Fruit fly (Drosophila melanogaster) whole organism, embryonic: ENCODE measurements around the gene CG7333.

Source experiments
- Ada2b ChIP-seq: fragments of 200-800 bp; sonication (Bioruptor generic); IDR thresholded peaks from 2 replicates; pipeline ENCODE4 v1.3.6; 2022; ENCODE audit warnings: missing biosample characterization, missing genetic modification characterization
- Bgb ChIP-seq: fragments of 200-800 bp; sonication (Bioruptor generic); IDR thresholded peaks from 2 replicates; pipeline ENCODE4 v1.3.6; 2022; ENCODE audit warnings: missing biosample characterization, missing genetic modification characterization; ENCODE audit not compliant: partially characterized antibody
- Blimp-1 ChIP-seq: fragments of 200-800 bp; sonication (Bioruptor generic); optimal IDR thresholded peaks from 3 replicates; lab custom pipeline; 2018; ENCODE audit warnings: missing biosample characterization, missing genetic modification characterization, mild to moderate bottlenecking, moderate library complexity, missing genetic modification reagents
- CG10147 ChIP-seq: fragments of 200-800 bp; sonication (Bioruptor generic); optimal IDR thresholded peaks from 2 replicates; lab custom pipeline; 2019; ENCODE audit warnings: missing biosample characterization, mild to moderate bottlenecking, missing genetic modification characterization, moderate library complexity
- CG10543 ChIP-seq: fragments of 200-800 bp; sonication (Bioruptor generic); optimal IDR thresholded peaks from 3 replicates; lab custom pipeline; 2017; ENCODE audit warnings: missing biosample characterization, mild to moderate bottlenecking, missing genetic modification characterization, moderate library complexity
- CG11093 ChIP-seq: fragments of 200-800 bp; sonication (Bioruptor generic); IDR thresholded peaks from 3 replicates; pipeline ENCODE4 v1.3.6; 2022; ENCODE audit warnings: missing biosample characterization, missing genetic modification characterization
- CG12942 ChIP-seq: fragments of 200-800 bp; sonication (Bioruptor generic); optimal IDR thresholded peaks from 3 replicates; lab custom pipeline; 2016; ENCODE audit warnings: missing biosample characterization, missing genetic modification characterization
- CG14014 ChIP-seq: fragments of 200-800 bp; sonication (Bioruptor generic); IDR thresholded peaks from 2 replicates; pipeline ENCODE4 v1.3.6; 2022; ENCODE audit warnings: missing biosample characterization, missing genetic modification characterization
- CG1832 ChIP-seq: fragments of 200-800 bp; sonication (Bioruptor generic); optimal IDR thresholded peaks from 2 replicates; lab custom pipeline; 2017; ENCODE audit warnings: missing biosample characterization, mild to moderate bottlenecking, missing genetic modification characterization, inconsistent platforms
- CG31388 ChIP-seq: fragments of 200-800 bp; sonication (Bioruptor generic); optimal IDR thresholded peaks from 2 replicates; lab custom pipeline; 2016; ENCODE audit warnings: missing biosample characterization, missing genetic modification characterization
- CG42726 ChIP-seq: fragments of 200-800 bp; sonication (Bioruptor generic); IDR thresholded peaks from 2 replicates; pipeline ENCODE4 v1.3.6; 2022; ENCODE audit warnings: missing biosample characterization, missing genetic modification characterization; ENCODE audit not compliant: partially characterized antibody
- CG7745 ChIP-seq: fragments of 200-800 bp; sonication (Bioruptor generic); optimal IDR thresholded peaks from 2 replicates; lab custom pipeline; 2018; ENCODE audit warnings: missing biosample characterization, mild to moderate bottlenecking, missing genetic modification characterization, moderate library complexity
- CG7839 ChIP-seq: fragments of 200-800 bp; sonication (Bioruptor generic); optimal IDR thresholded peaks from 3 replicates; lab custom pipeline; 2018; ENCODE audit warnings: missing biosample characterization, mild to moderate bottlenecking, missing genetic modification characterization, moderate library complexity
- CG8281 ChIP-seq: fragments of 200-800 bp; sonication (Bioruptor generic); optimal IDR thresholded peaks from 2 replicates; lab custom pipeline; 2018; ENCODE audit warnings: missing biosample characterization, mild to moderate bottlenecking, missing genetic modification characterization, moderate library complexity
- CG8478 ChIP-seq: fragments of >200 bp; optimal IDR thresholded peaks from 2 replicates; lab custom pipeline; 2018
- CG8765 ChIP-seq: fragments of 200-800 bp; sonication (Bioruptor generic); IDR thresholded peaks from 2 replicates; pipeline ENCODE4 v1.3.6; 2022; ENCODE audit warnings: missing biosample characterization, missing genetic modification characterization
- CG9215 ChIP-seq: fragments of 200-800 bp; sonication (Bioruptor generic); IDR thresholded peaks from 2 replicates; pipeline ENCODE4 v1.3.6; 2022; ENCODE audit warnings: missing biosample characterization, missing genetic modification characterization
- D19A ChIP-seq: fragments of 200-800 bp; optimal IDR thresholded peaks from 3 replicates; lab custom pipeline; 2019; ENCODE audit warnings: missing biosample characterization, mild to moderate bottlenecking, missing genetic modification characterization, moderate library complexity
- Dek ChIP-seq: fragments of 200-800 bp; sonication (Bioruptor generic); optimal IDR thresholded peaks from 3 replicates; lab custom pipeline; 2019; ENCODE audit warnings: missing biosample characterization, mild to moderate bottlenecking, missing genetic modification characterization, moderate library complexity
- Dll ChIP-seq: fragments of 200-800 bp; sonication (Bioruptor generic); IDR thresholded peaks from 4 replicates; pipeline ENCODE4 v1.3.6; 2022; ENCODE audit warnings: missing biosample characterization, missing genetic modification characterization; ENCODE audit not compliant: partially characterized antibody
- ERR ChIP-seq: fragments of 200-800 bp; sonication (Bioruptor generic); optimal IDR thresholded peaks from 2 replicates; lab custom pipeline; 2016; ENCODE audit warnings: missing biosample characterization, missing genetic modification characterization
- Eip74EF ChIP-seq, 2 experiments: fragments of 200-800 bp in 1 of 2; fragments of >200 bp in 1 of 2; sonication (Bioruptor generic) in 1 of 2; optimal IDR thresholded peaks; 2 replicates each; lab custom pipeline; 2017 to 2019; ENCODE audit warnings: missing biosample characterization in 2 of 2, missing genetic modification characterization in 2 of 2, mild to moderate bottlenecking in 1 of 2, moderate library complexity in 1 of 2
- Ets97D ChIP-seq: fragments of 200-800 bp; sonication (Bioruptor generic); optimal IDR thresholded peaks from 3 replicates; lab custom pipeline; 2016; ENCODE audit warnings: missing biosample characterization, missing genetic modification characterization
- Fer2 ChIP-seq: fragments of 200-800 bp; sonication (Bioruptor generic); optimal IDR thresholded peaks from 2 replicates; lab custom pipeline; 2018; ENCODE audit warnings: missing biosample characterization, mild to moderate bottlenecking, missing genetic modification characterization, moderate library complexity
- HmgD ChIP-seq: fragments of 200-800 bp; sonication (Bioruptor generic); optimal IDR thresholded peaks from 3 replicates; lab custom pipeline; 2016; ENCODE audit warnings: missing biosample characterization, missing genetic modification characterization
- Hmr ChIP-seq: fragments of 200-800 bp; sonication (Bioruptor generic); optimal IDR thresholded peaks from 3 replicates; lab custom pipeline; 2017; ENCODE audit warnings: mild to moderate bottlenecking, missing biosample characterization, missing genetic modification reagents, missing genetic modification characterization
- Lim3 ChIP-seq: fragments of 200-800 bp; sonication (Bioruptor generic); IDR thresholded peaks from 2 replicates; pipeline ENCODE4 v1.3.6; 2022; ENCODE audit warnings: missing biosample characterization, missing genetic modification characterization
- NK7.1 ChIP-seq: fragments of 200-800 bp; sonication (Bioruptor generic); optimal IDR thresholded peaks from 3 replicates; lab custom pipeline; 2016; ENCODE audit warnings: missing biosample characterization, missing genetic modification characterization
- PHDP ChIP-seq: fragments of 200-800 bp; sonication (Bioruptor generic); optimal IDR thresholded peaks from 3 replicates; lab custom pipeline; 2018; ENCODE audit warnings: missing biosample characterization, mild to moderate bottlenecking, missing genetic modification characterization, moderate library complexity
- YL-1 ChIP-seq: fragments of 200-800 bp; sonication (Bioruptor generic); optimal IDR thresholded peaks from 3 replicates; lab custom pipeline; 2017; ENCODE audit warnings: missing biosample characterization, mild to moderate bottlenecking, missing genetic modification characterization
- ase ChIP-seq: fragments of 200-800 bp; sonication (Bioruptor generic); IDR thresholded peaks from 3 replicates; pipeline ENCODE4 v1.3.6; 2022; ENCODE audit warnings: missing biosample characterization, missing genetic modification characterization
- bab2 ChIP-seq: fragments of 200-800 bp; sonication (Bioruptor generic); optimal IDR thresholded peaks from 2 replicates; lab custom pipeline; 2016; ENCODE audit warnings: missing biosample characterization, missing genetic modification characterization
- bcd ChIP-seq: fragments of 200-800 bp; sonication (Bioruptor generic); optimal IDR thresholded peaks from 2 replicates; lab custom pipeline; 2017; ENCODE audit warnings: missing biosample characterization, mild to moderate bottlenecking, missing genetic modification characterization
- btn ChIP-seq: fragments of 200-800 bp; sonication (Bioruptor generic); optimal IDR thresholded peaks from 2 replicates; lab custom pipeline; 2016; ENCODE audit warnings: missing biosample characterization, missing genetic modification characterization
- cad ChIP-seq: fragments of >200 bp; optimal IDR thresholded peaks from 2 replicates; lab custom pipeline; 2017; ENCODE audit warnings: missing biosample characterization, missing genetic modification characterization
- cg ChIP-seq: fragments of 200-800 bp; sonication (Bioruptor generic); optimal IDR thresholded peaks from 3 replicates; lab custom pipeline; 2019; ENCODE audit warnings: missing biosample characterization, mild to moderate bottlenecking, missing genetic modification characterization, moderate library complexity
- dmrt99B ChIP-seq: fragments of 200-800 bp; sonication (Bioruptor generic); optimal IDR thresholded peaks from 2 replicates; lab custom pipeline; 2018; ENCODE audit warnings: missing biosample characterization, mild to moderate bottlenecking, missing genetic modification characterization, moderate library complexity
- dpn ChIP-seq, 2 experiments: fragments of 200-800 bp; sonication (Bioruptor generic); optimal IDR thresholded peaks; 3 replicates each; lab custom pipeline; 2016; ENCODE audit warnings: missing biosample characterization in 2 of 2, missing genetic modification characterization in 2 of 2
- fd102C ChIP-seq: fragments of 200-800 bp; sonication (Bioruptor generic); optimal IDR thresholded peaks from 2 replicates; lab custom pipeline; 2018; ENCODE audit warnings: missing biosample characterization, mild to moderate bottlenecking, missing genetic modification characterization, moderate library complexity
- gcm2 ChIP-seq: fragments of 200-800 bp; sonication (Bioruptor generic); optimal IDR thresholded peaks from 2 replicates; lab custom pipeline; 2016; ENCODE audit warnings: missing biosample characterization, missing genetic modification characterization
- h ChIP-seq: fragments of >200 bp; optimal IDR thresholded peaks from 2 replicates; lab custom pipeline; 2017
- ham ChIP-seq: fragments of 200-800 bp; sonication (Bioruptor generic); IDR thresholded peaks from 2 replicates; pipeline ENCODE4 v1.3.6; 2022; ENCODE audit warnings: missing biosample characterization, missing genetic modification characterization
- hb ChIP-seq: fragments of 200-800 bp; sonication (Bioruptor generic); IDR thresholded peaks from 3 replicates; pipeline ENCODE4 v1.3.6; 2022; ENCODE audit warnings: missing biosample characterization, missing genetic modification characterization; ENCODE audit not compliant: partially characterized antibody
- nmo ChIP-seq: fragments of 200-800 bp; sonication (Bioruptor generic); optimal IDR thresholded peaks from 2 replicates; lab custom pipeline; 2018; ENCODE audit warnings: missing biosample characterization, mild to moderate bottlenecking, missing genetic modification characterization, moderate library complexity
- psq ChIP-seq: fragments of 200-800 bp; sonication (Bioruptor generic); optimal IDR thresholded peaks from 2 replicates; lab custom pipeline; 2017; ENCODE audit warnings: missing biosample characterization, missing genetic modification characterization
- pzg ChIP-seq: fragments of 200-800 bp; sonication (Bioruptor generic); optimal IDR thresholded peaks from 3 replicates; lab custom pipeline; 2018; ENCODE audit warnings: missing biosample characterization, mild to moderate bottlenecking, missing genetic modification characterization, moderate library complexity
- tgo ChIP-seq: fragments of 200-800 bp; sonication (Bioruptor generic); IDR thresholded peaks from 3 replicates; pipeline ENCODE4 v1.3.6; 2022; ENCODE audit warnings: missing biosample characterization, missing genetic modification characterization
- toy ChIP-seq: fragments of 200-800 bp; sonication (Bioruptor generic); IDR thresholded peaks from 2 replicates; pipeline ENCODE4 v1.3.6; 2022; ENCODE audit warnings: missing biosample characterization, missing genetic modification characterization
- trem ChIP-seq: fragments of 200-800 bp; optimal IDR thresholded peaks from 3 replicates; lab custom pipeline; 2019; ENCODE audit warnings: missing biosample characterization, mild to moderate bottlenecking, missing genetic modification characterization, moderate library complexity
- zen2 ChIP-seq: fragments of 200-800 bp; sonication (Bioruptor generic); IDR thresholded peaks from 3 replicates; pipeline ENCODE4 v1.3.6; 2022; ENCODE audit warnings: missing biosample characterization, missing genetic modification characterization; ENCODE audit not compliant: partially characterized antibody

CG7333 gene

dm6 chr3R:19648289-19648916 lies 48.0 kb downstream of the CG7333 start, which contains the start of the genes CG6195 and CG31220 (continued):
- TF ChIP-seq CG11093 (GFP tag; lab: Robert Waterston, UW), result no peak
- TF ChIP-seq CG1832 (GFP tag; lab: Kevin White, UChicago), result no peak
- peak; percentile 28 for TF ChIP-seq bcd (GFP tag; lab: Kevin White, UChicago)
- TF ChIP-seq toy (GFP tag; lab: Robert Waterston, UW), result peak; percentile 46
- peak; percentile 37; the same call in 1 of the 2 replicates for TF ChIP-seq Bgb (GFP tag; lab: Robert Waterston, UW)
- no peak for TF ChIP-seq h (lab: Kevin White, UChicago)
- no peak for TF ChIP-seq CG8281 (tag; lab: Kevin White, UChicago)
- no peak for TF ChIP-seq Blimp-1
- no peak for TF ChIP-seq ERR
- TF ChIP-seq ham (GFP tag; lab: Robert Waterston, UW), result no peak
- TF ChIP-seq CG42726 (GFP tag; lab: Robert Waterston, UW), result no peak
- TF ChIP-seq YL-1, result no peak
- no peak for TF ChIP-seq fd102C (GFP tag; lab: Kevin White, UChicago)
- no peak for TF ChIP-seq NK7.1 (GFP tag; lab: Kevin White, UChicago)
- TF ChIP-seq CG14014 (GFP tag; lab: Robert Waterston, UW), result peak; percentile 29; the same call in 1 of the 2 replicates
- TF ChIP-seq CG8765 (GFP tag; lab: Robert Waterston, UW), result no peak
- TF ChIP-seq HmgD (GFP tag; lab: Kevin White, UChicago), result peak; percentile 22
- no peak for TF ChIP-seq cg (GFP tag; lab: Kevin White, UChicago)
- TF ChIP-seq cad, result no peak
- no peak for TF ChIP-seq dmrt99B (tag; lab: Kevin White, UChicago)
- no peak for TF ChIP-seq D19A (tag; lab: Kevin White, UChicago)
- peak; percentile 42 for TF ChIP-seq Hmr (GFP tag; lab: Kevin White, UChicago)
- no peak for TF ChIP-seq CG8478
- no peak for TF ChIP-seq btn (GFP tag; lab: Kevin White, UChicago)
- no peak for TF ChIP-seq Fer2 (tag; lab: Kevin White, UChicago)
- no peak for TF ChIP-seq Lim3 (GFP tag; lab: Robert Waterston, UW)
- TF ChIP-seq bab2 (GFP tag; lab: Kevin White, UChicago), result no peak
- no peak for TF ChIP-seq CG10543
- peak; percentile 44 to 49 for TF ChIP-seq dpn (GFP tag; optimal IDR thresholded peaks at IDR 0.05; lab: Kevin White, UChicago)
- peak; percentile 44 for TF ChIP-seq Dek (tag; lab: Kevin White, UChicago)
- TF ChIP-seq CG7839 (tag; lab: Kevin White, UChicago), result peak; percentile 23
- TF ChIP-seq Eip74EF (GFP tag; optimal IDR thresholded peaks at IDR 0.05; lab: Kevin White, UChicago), result no peak
- no peak for TF ChIP-seq tgo (GFP tag; lab: Robert Waterston, UW)
- peak; percentile 42 for TF ChIP-seq nmo (GFP tag; lab: Kevin White, UChicago)
- no peak for TF ChIP-seq CG9215 (GFP tag; lab: Robert Waterston, UW)
- no peak for TF ChIP-seq CG31388 (GFP tag; lab: Kevin White, UChicago)
- no peak for TF ChIP-seq psq
- TF ChIP-seq zen2 (GFP tag; lab: Robert Waterston, UW), result no peak
- TF ChIP-seq Dll (GFP tag; lab: Robert Waterston, UW), result peak; percentile 51; the same call in 2 of the 4 replicates
- peak; percentile 70 for TF ChIP-seq pzg (GFP tag; lab: Kevin White, UChicago)
- no peak for TF ChIP-seq hb (GFP tag; lab: Robert Waterston, UW)
- no peak for TF ChIP-seq PHDP (tag; lab: Kevin White, UChicago)
- peak; percentile 57 for TF ChIP-seq Ets97D
- TF ChIP-seq CG10147 (GFP tag; lab: Kevin White, UChicago), result no peak
- TF ChIP-seq CG12942 (GFP tag; lab: Kevin White, UChicago), result no peak
- no peak for TF ChIP-seq CG7745 (tag; lab: Kevin White, UChicago)
- no peak for TF ChIP-seq trem (tag; lab: Kevin White, UChicago)
- no peak for TF ChIP-seq gcm2
- TF ChIP-seq Ada2b (GFP tag; lab: Robert Waterston, UW), result no peak
- TF ChIP-seq ase (GFP tag; lab: Robert Waterston, UW), result no peak
